Fruit fly (Drosophila melanogaster) whole organism, embryonic: ENCODE results near the gene CG9452.
A peak's percentile ranks its signal among the peaks of the same experiment; 100 is the strongest.

Source experiments
- Bdp1 ChIP-seq: fragments of 200-800 bp; sonication (Bioruptor generic); optimal IDR thresholded peaks from 3 replicates; lab custom pipeline; 2016; ENCODE audit warnings: missing biosample characterization, missing genetic modification characterization
- CG10321 ChIP-seq: fragments of 200-800 bp; sonication (Bioruptor generic); IDR thresholded peaks from 2 replicates; pipeline ENCODE4 v1.3.6; 2022; ENCODE audit warnings: missing biosample characterization, missing genetic modification characterization
- CG11247 ChIP-seq: fragments of 200-800 bp; sonication (Bioruptor generic); IDR thresholded peaks from 2 replicates; pipeline ENCODE4 v1.3.6; 2022; ENCODE audit warnings: missing biosample characterization, missing genetic modification characterization
- CG12071 ChIP-seq: fragments of 200-800 bp; sonication (Bioruptor generic); optimal IDR thresholded peaks from 3 replicates; lab custom pipeline; 2018; ENCODE audit warnings: missing biosample characterization, mild to moderate bottlenecking, missing genetic modification characterization
- CG13123 ChIP-seq: fragments of 200-800 bp; sonication (Bioruptor generic); optimal IDR thresholded peaks from 2 replicates; lab custom pipeline; 2016; ENCODE audit warnings: missing biosample characterization, missing genetic modification characterization
- CG13287 ChIP-seq: fragments of 200-800 bp; sonication (Bioruptor generic); IDR thresholded peaks from 2 replicates; pipeline ENCODE4 v1.3.6; 2022; ENCODE audit warnings: missing biosample characterization, missing genetic modification characterization; ENCODE audit not compliant: partially characterized antibody
- CG14050 ChIP-seq: fragments of 200-800 bp; sonication (Bioruptor generic); IDR thresholded peaks from 3 replicates; pipeline ENCODE4 v1.3.6; 2022; ENCODE audit warnings: missing biosample characterization, missing genetic modification characterization
- CG14710 ChIP-seq: fragments of 200-800 bp; sonication (Bioruptor generic); optimal IDR thresholded peaks from 3 replicates; lab custom pipeline; 2019; ENCODE audit warnings: missing biosample characterization, mild to moderate bottlenecking, missing genetic modification characterization, moderate library complexity
- CG15073 ChIP-seq: fragments of 200-800 bp; sonication (Bioruptor generic); optimal IDR thresholded peaks from 2 replicates; lab custom pipeline; 2016; ENCODE audit warnings: missing biosample characterization, missing genetic modification characterization
- CG15269 ChIP-seq: fragments of 200-800 bp; sonication (Bioruptor generic); optimal IDR thresholded peaks from 2 replicates; lab custom pipeline; 2018; ENCODE audit warnings: missing biosample characterization, mild to moderate bottlenecking, missing genetic modification characterization, moderate library complexity
- CG17361 ChIP-seq: fragments of 200-800 bp; sonication (Bioruptor generic); IDR thresholded peaks from 3 replicates; pipeline ENCODE4 v1.3.6; 2022; ENCODE audit warnings: missing biosample characterization, missing genetic modification characterization
- CG17568 ChIP-seq: fragments of 200-800 bp; sonication (Bioruptor generic); optimal IDR thresholded peaks from 2 replicates; lab custom pipeline; 2018; ENCODE audit warnings: missing biosample characterization, mild to moderate bottlenecking, missing genetic modification characterization, moderate library complexity
- CG1832 ChIP-seq: fragments of 200-800 bp; sonication (Bioruptor generic); optimal IDR thresholded peaks from 2 replicates; lab custom pipeline; 2017; ENCODE audit warnings: missing biosample characterization, mild to moderate bottlenecking, missing genetic modification characterization, inconsistent platforms
- CG2875 ChIP-seq: fragments of 200-800 bp; sonication (Bioruptor generic); optimal IDR thresholded peaks from 2 replicates; lab custom pipeline; 2017; ENCODE audit warnings: missing biosample characterization, mild to moderate bottlenecking, missing genetic modification characterization, missing genetic modification reagents
- CG6175 ChIP-seq: fragments of 200-800 bp; sonication (Bioruptor generic); IDR thresholded peaks from 3 replicates; pipeline ENCODE4 v1.3.6; 2022; ENCODE audit warnings: missing biosample characterization, missing genetic modification characterization
- CG6254 ChIP-seq: fragments of 200-800 bp; sonication (Bioruptor generic); optimal IDR thresholded peaks from 3 replicates; lab custom pipeline; 2017; ENCODE audit warnings: mild to moderate bottlenecking, missing biosample characterization, missing genetic modification reagents, missing genetic modification characterization
- CG6791 ChIP-seq: fragments of 200-800 bp; sonication (Bioruptor generic); IDR thresholded peaks from 3 replicates; pipeline ENCODE4 v1.3.6; 2022; ENCODE audit warnings: missing biosample characterization, missing genetic modification characterization; ENCODE audit not compliant: partially characterized antibody
- CG7556 ChIP-seq: fragments of 200-800 bp; sonication (Bioruptor generic); optimal IDR thresholded peaks from 2 replicates; lab custom pipeline; 2017; ENCODE audit warnings: missing biosample characterization, mild to moderate bottlenecking, missing genetic modification characterization
- CG8290 ChIP-seq, 3 experiments: fragments of 200-800 bp; sonication (Bioruptor generic); optimal IDR thresholded peaks; 2 replicates each; lab custom pipeline; 2016 to 2019; ENCODE audit warnings: missing biosample characterization in 3 of 3, missing genetic modification characterization in 3 of 3, mild to moderate bottlenecking in 2 of 3, moderate library complexity in 1 of 3
- CG8478 ChIP-seq: fragments of >200 bp; optimal IDR thresholded peaks from 2 replicates; lab custom pipeline; 2018
- Dp ChIP-seq: fragments of 200-800 bp; sonication (Bioruptor generic); optimal IDR thresholded peaks from 2 replicates; lab custom pipeline; 2018; ENCODE audit warnings: missing biosample characterization, mild to moderate bottlenecking, missing genetic modification characterization, moderate library complexity
- Ets65A ChIP-seq: fragments of 200-800 bp; sonication (Bioruptor generic); peaks from one replicate; lab custom pipeline; 2016; ENCODE audit warnings: missing biosample characterization, missing genetic modification characterization
- Ets97D ChIP-seq: fragments of 200-800 bp; sonication (Bioruptor generic); optimal IDR thresholded peaks from 3 replicates; lab custom pipeline; 2016; ENCODE audit warnings: missing biosample characterization, missing genetic modification characterization
- Hand ChIP-seq: fragments of 200-800 bp; sonication (Bioruptor generic); optimal IDR thresholded peaks from 2 replicates; lab custom pipeline; 2017; ENCODE audit warnings: mild to moderate bottlenecking, missing biosample characterization, missing genetic modification reagents, missing genetic modification characterization
- Hr51 ChIP-seq, 2 experiments: fragments of 200-800 bp; sonication (Bioruptor generic); optimal IDR thresholded peaks; 2 replicates in 1 of 2; 3 replicates in 1 of 2; lab custom pipeline; 2016 to 2018; ENCODE audit warnings: missing biosample characterization in 2 of 2, missing genetic modification characterization in 2 of 2, mild to moderate bottlenecking in 1 of 2, moderate library complexity in 1 of 2
- Mrtf ChIP-seq: fragments of 200-800 bp; sonication (Bioruptor generic); IDR thresholded peaks from 3 replicates; pipeline ENCODE4 v1.3.6; 2022; ENCODE audit warnings: missing biosample characterization, missing genetic modification characterization
- NC2β ChIP-seq: fragments of 200-800 bp; sonication (Bioruptor generic); optimal IDR thresholded peaks from 2 replicates; lab custom pipeline; 2016; ENCODE audit warnings: missing biosample characterization, missing genetic modification characterization
- NFAT ChIP-seq: fragments of 200-800 bp; sonication (Bioruptor generic); IDR thresholded peaks from 2 replicates; pipeline ENCODE4 v1.3.6; 2022; ENCODE audit warnings: missing biosample characterization, missing genetic modification characterization
- ap ChIP-seq: fragments of 200-800 bp; sonication (Bioruptor generic); IDR thresholded peaks from 2 replicates; pipeline ENCODE4 v1.3.6; 2022; ENCODE audit warnings: missing biosample characterization, missing genetic modification characterization
- ato ChIP-seq: fragments of 200-800 bp; sonication (Bioruptor generic); IDR thresholded peaks from 2 replicates; pipeline ENCODE4 v1.3.6; 2022; ENCODE audit warnings: missing biosample characterization, missing genetic modification characterization; ENCODE audit not compliant: partially characterized antibody
- az2 ChIP-seq: fragments of 200-800 bp; sonication (Bioruptor generic); optimal IDR thresholded peaks from 3 replicates; lab custom pipeline; 2016; ENCODE audit warnings: missing biosample characterization, missing genetic modification characterization
- bab2 ChIP-seq: fragments of 200-800 bp; sonication (Bioruptor generic); optimal IDR thresholded peaks from 2 replicates; lab custom pipeline; 2016; ENCODE audit warnings: missing biosample characterization, missing genetic modification characterization
- br ChIP-seq: fragments of >200 bp; optimal IDR thresholded peaks from 2 replicates; lab custom pipeline; 2017
- cg ChIP-seq: fragments of 200-800 bp; sonication (Bioruptor generic); optimal IDR thresholded peaks from 3 replicates; lab custom pipeline; 2019; ENCODE audit warnings: missing biosample characterization, mild to moderate bottlenecking, missing genetic modification characterization, moderate library complexity
- chn ChIP-seq: fragments of 200-800 bp; sonication (Bioruptor generic); optimal IDR thresholded peaks from 2 replicates; lab custom pipeline; 2016; ENCODE audit warnings: missing biosample characterization, missing genetic modification characterization
- ci ChIP-seq: fragments of 200-800 bp; sonication (Bioruptor generic); IDR thresholded peaks from 3 replicates; pipeline ENCODE4 v1.3.6; 2022; ENCODE audit warnings: missing biosample characterization, missing genetic modification characterization
- eyg ChIP-seq: fragments of 200-800 bp; sonication (Bioruptor generic); optimal IDR thresholded peaks from 3 replicates; lab custom pipeline; 2016; ENCODE audit warnings: missing biosample characterization, missing genetic modification characterization
- grau ChIP-seq: fragments of 200-800 bp; optimal IDR thresholded peaks from 3 replicates; lab custom pipeline; 2019; ENCODE audit warnings: missing biosample characterization, mild to moderate bottlenecking, missing genetic modification characterization, moderate library complexity
- kah ChIP-seq: fragments of 200-800 bp; sonication (Bioruptor generic); optimal IDR thresholded peaks from 2 replicates; lab custom pipeline; 2018; ENCODE audit warnings: missing biosample characterization, mild to moderate bottlenecking, missing genetic modification characterization
- klu ChIP-seq: fragments of 200-800 bp; sonication (Bioruptor generic); IDR thresholded peaks from 2 replicates; pipeline ENCODE4 v1.3.6; 2022; ENCODE audit warnings: missing biosample characterization, missing genetic modification characterization
- kni ChIP-seq: fragments of 200-800 bp; sonication (Bioruptor generic); optimal IDR thresholded peaks from 3 replicates; lab custom pipeline; 2017; ENCODE audit warnings: mild to moderate bottlenecking, missing biosample characterization, missing genetic modification reagents, missing genetic modification characterization
- lov ChIP-seq, 2 experiments: fragments of 200-800 bp in 1 of 2; fragments of >200 bp in 1 of 2; sonication (Bioruptor generic) in 1 of 2; IDR thresholded peaks in 1 of 2; optimal IDR thresholded peaks in 1 of 2; 2 replicates in 1 of 2; 3 replicates in 1 of 2; pipeline versions ENCODE4 v1.3.6 to Lab custom; 2017 to 2022; ENCODE audit warnings: missing biosample characterization in 1 of 2, missing genetic modification characterization in 1 of 2
- p53 ChIP-seq: fragments of 200-800 bp; sonication (Bioruptor generic); optimal IDR thresholded peaks from 2 replicates; lab custom pipeline; 2016; ENCODE audit warnings: missing biosample characterization, missing genetic modification characterization
- sens ChIP-seq: fragments of 200-800 bp; sonication (Bioruptor generic); peaks from one replicate; lab custom pipeline; 2016; ENCODE audit warnings: missing biosample characterization, missing genetic modification characterization
- sens-2 ChIP-seq: fragments of 200-800 bp; sonication (Bioruptor generic); IDR thresholded peaks from 2 replicates; pipeline ENCODE4 v1.3.6; 2022; ENCODE audit warnings: missing biosample characterization, missing genetic modification characterization
- seq ChIP-seq: fragments of 200-800 bp; sonication (Bioruptor generic); IDR thresholded peaks from 2 replicates; pipeline ENCODE4 v1.3.6; 2022; ENCODE audit warnings: missing biosample characterization, missing genetic modification characterization
- slp2 ChIP-seq: fragments of 200-800 bp; sonication (Bioruptor generic); optimal IDR thresholded peaks from 2 replicates; lab custom pipeline; 2016; ENCODE audit warnings: missing biosample characterization, missing genetic modification characterization
- sob ChIP-seq: fragments of 200-800 bp; sonication (Bioruptor generic); IDR thresholded peaks from 2 replicates; pipeline ENCODE4 v1.3.6; 2022; ENCODE audit warnings: missing biosample characterization, missing genetic modification characterization
- trem ChIP-seq: fragments of 200-800 bp; optimal IDR thresholded peaks from 3 replicates; lab custom pipeline; 2019; ENCODE audit warnings: missing biosample characterization, mild to moderate bottlenecking, missing genetic modification characterization, moderate library complexity
- unc-4 ChIP-seq: fragments of 200-800 bp; sonication (Bioruptor generic); IDR thresholded peaks from 2 replicates; pipeline ENCODE4 v1.3.6; 2022; ENCODE audit warnings: missing biosample characterization, missing genetic modification characterization; ENCODE audit not compliant: partially characterized antibody
- wek ChIP-seq: fragments of 200-800 bp; sonication (Bioruptor generic); optimal IDR thresholded peaks from 3 replicates; lab custom pipeline; 2018; ENCODE audit warnings: missing biosample characterization, mild to moderate bottlenecking, missing genetic modification characterization, moderate library complexity

The CG9452 gene

dm6 chr3L:19516547-19516946 is 12.9 kb upstream of the CG9452 start (continued):
- TF ChIP-seq kni = peak; percentile 75
- peak; percentile 63 for TF ChIP-seq CG13123 (GFP tag; lab: Kevin White, UChicago)
- TF ChIP-seq CG7556 = no peak
- TF ChIP-seq sob (GFP tag; lab: Robert Waterston, UW) = peak; percentile 97
- TF ChIP-seq ap (GFP tag; lab: Robert Waterston, UW) = peak; percentile 79
- TF ChIP-seq seq = peak; percentile 60; the same call in 1 of the 2 replicates
- peak; percentile 74 for TF ChIP-seq CG10321 (GFP tag; lab: Robert Waterston, UW)
- TF ChIP-seq CG15073 (GFP tag; lab: Kevin White, UChicago) = no peak
- peak; percentile 100 for TF ChIP-seq Ets65A (GFP tag; lab: Kevin White, UChicago)
- TF ChIP-seq CG14710 (tag; lab: Kevin White, UChicago) = peak; percentile 83
- peak; percentile 67 for TF ChIP-seq CG15269
- TF ChIP-seq CG17361 (GFP tag; lab: Robert Waterston, UW) = peak; percentile 86
- TF ChIP-seq Bdp1 = peak; percentile 68
- no peak for TF ChIP-seq cg (GFP tag; lab: Kevin White, UChicago)
- peak; percentile 95 for TF ChIP-seq p53 (GFP tag; lab: Kevin White, UChicago)
- peak; percentile 96 for TF ChIP-seq CG11247 (GFP tag; lab: Robert Waterston, UW)
- TF ChIP-seq grau (tag; lab: Kevin White, UChicago) = peak; percentile 73
- no peak for TF ChIP-seq lov (optimal IDR thresholded peaks at IDR 0.05; lab: Kevin White, UChicago)
- peak; percentile 95 for TF ChIP-seq lov (GFP tag; IDR thresholded peaks at IDR 0.05; lab: Robert Waterston, UW)
- no peak for TF ChIP-seq Hand (GFP tag; lab: Kevin White, UChicago)
- TF ChIP-seq bab2 (GFP tag; lab: Kevin White, UChicago) = peak; percentile 88
- TF ChIP-seq Dp = no peak
- TF ChIP-seq CG6254 (GFP tag; lab: Kevin White, UChicago) = no peak
- TF ChIP-seq eyg (GFP tag; lab: Kevin White, UChicago) = peak; percentile 94
- TF ChIP-seq CG6175 (GFP tag; lab: Robert Waterston, UW) = peak; percentile 91
- TF ChIP-seq unc-4 (GFP tag; lab: Robert Waterston, UW) = no peak
- peak; percentile 89 for TF ChIP-seq slp2 (GFP tag; lab: Kevin White, UChicago)
- TF ChIP-seq kah (GFP tag; lab: Kevin White, UChicago) = no peak
- TF ChIP-seq Mrtf (GFP tag; lab: Robert Waterston, UW) = peak; percentile 92
- peak; percentile 73; the same call in 2 of the 3 replicates for TF ChIP-seq CG14050 (GFP tag; lab: Robert Waterston, UW)
- TF ChIP-seq Ets97D (GFP tag; lab: Kevin White, UChicago) = peak; percentile 100
- TF ChIP-seq CG17568 = no peak
- peak; percentile 69 to 77 for TF ChIP-seq Hr51 (GFP tag; optimal IDR thresholded peaks at IDR 0.05; lab: Kevin White, UChicago)
- TF ChIP-seq sens = peak; percentile 97
- peak; percentile 95 for TF ChIP-seq CG8290 (GFP tag; optimal IDR thresholded peaks at IDR 0.05; lab: Kevin White, UChicago)
- peak; percentile 57 to 89 for TF ChIP-seq CG8290 (tag; optimal IDR thresholded peaks at IDR 0.05; lab: Kevin White, UChicago)
- peak; percentile 85 for TF ChIP-seq CG2875
- peak; percentile 75 for TF ChIP-seq trem (tag; lab: Kevin White, UChicago)
- TF ChIP-seq ato (GFP tag; lab: Robert Waterston, UW) = peak; percentile 50; the same call in 1 of the 2 replicates
- TF ChIP-seq CG1832 (GFP tag; lab: Kevin White, UChicago) = no peak
- peak; percentile 93 for TF ChIP-seq NC2β (GFP tag; lab: Kevin White, UChicago)
- TF ChIP-seq CG12071 (GFP tag; lab: Kevin White, UChicago) = peak; percentile 82
- TF ChIP-seq CG13287 (GFP tag; lab: Robert Waterston, UW) = peak; percentile 59; the same call in 1 of the 2 replicates
- TF ChIP-seq ci (GFP tag; lab: Robert Waterston, UW) = peak; percentile 96
- peak; percentile 84 for TF ChIP-seq CG8478
- peak; percentile 75 for TF ChIP-seq CG6791 (GFP tag; lab: Robert Waterston, UW)
- peak; percentile 87 for TF ChIP-seq sens-2 (GFP tag; lab: Robert Waterston, UW)
- peak; percentile 75 for TF ChIP-seq chn (GFP tag; lab: Kevin White, UChicago)
- TF ChIP-seq br (lab: Kevin White, UChicago) = no peak
- TF ChIP-seq NFAT (GFP tag; lab: Robert Waterston, UW) = peak; percentile 97
- TF ChIP-seq wek (GFP tag; lab: Kevin White, UChicago) = peak; percentile 76
- peak; percentile 82 for TF ChIP-seq klu (GFP tag; lab: Robert Waterston, UW)
- TF ChIP-seq az2 (GFP tag; lab: Kevin White, UChicago) = peak; percentile 75
